Fruit fly (Drosophila melanogaster): ENCODE results near the gene sfl.

Gene sfl

DNA sequence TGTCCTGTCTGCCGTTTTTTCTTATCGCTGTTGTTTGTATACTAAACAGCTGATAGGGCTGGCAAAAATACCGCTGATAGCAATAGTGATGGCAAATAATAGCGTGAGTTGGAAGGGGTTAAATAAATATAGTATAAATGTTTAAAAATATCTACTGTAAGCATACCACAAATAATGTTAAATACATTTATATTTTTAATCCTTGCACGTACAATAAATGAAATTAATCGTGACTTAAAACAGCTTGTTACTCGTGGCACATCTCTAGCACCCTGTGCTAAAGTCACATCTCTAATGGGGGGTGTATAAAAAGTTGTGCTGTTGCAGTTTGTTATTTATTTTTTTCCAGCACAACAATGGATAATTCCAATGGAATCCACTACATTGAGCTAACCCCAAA is 7.1 kb upstream of the sfl start, which contains the start of the genes CG10147 and Bulli (continued):
- peak in 1 of 2 experiments; percentile 70 for TF ChIP-seq Hr78 (GFP tag; optimal IDR thresholded peaks at IDR 0.05)
- peak; percentile 94 for TF ChIP-seq ewg (GFP tag; optimal IDR thresholded peaks at IDR 0.05)
- TF ChIP-seq Hey (tag; optimal IDR thresholded peaks at IDR 0.05), result peak; percentile 80
- peak; percentile 95 for TF ChIP-seq seq (GFP tag; IDR thresholded peaks at IDR 0.05)
- peak; percentile 74 for TF ChIP-seq Sry-β (GFP tag; optimal IDR thresholded peaks at IDR 0.05)
- peak; percentile 91 for TF ChIP-seq BtbVII (GFP tag; optimal IDR thresholded peaks at IDR 0.05)
- peak; percentile 93 for TF ChIP-seq CG3726 (GFP tag; IDR thresholded peaks at IDR 0.05)
- peak; percentile 94 for TF ChIP-seq zfh2 (GFP tag; optimal IDR thresholded peaks at IDR 0.05)
- TF ChIP-seq chif (GFP tag; optimal IDR thresholded peaks at IDR 0.05), result peak; percentile 92 to 96
- peak; percentile 99 for TF ChIP-seq CG4424 (GFP tag; optimal IDR thresholded peaks at IDR 0.05)
- TF ChIP-seq ATbp (GFP tag; optimal IDR thresholded peaks at IDR 0.05), result peak; percentile 84
- TF ChIP-seq CG14667 (GFP tag; IDR thresholded peaks at IDR 0.05), result peak; percentile 98
- TF ChIP-seq luna (GFP tag; optimal IDR thresholded peaks at IDR 0.05), result peak; percentile 78
- TF ChIP-seq fu2 (GFP tag; optimal IDR thresholded peaks at IDR 0.05), result peak; percentile 91
- TF ChIP-seq lola (GFP tag; optimal IDR thresholded peaks at IDR 0.05), result peak in 1 of 3 experiments; percentile 99
- TF ChIP-seq lov (optimal IDR thresholded peaks at IDR 0.05), result no peak
- TF ChIP-seq lov (GFP tag; IDR thresholded peaks at IDR 0.05), result peak; percentile 97
- peak; percentile 91 for TF ChIP-seq CG6254 (GFP tag; optimal IDR thresholded peaks at IDR 0.05)
- TF ChIP-seq gem (tag; optimal IDR thresholded peaks at IDR 0.05), result peak; percentile 98
- peak; percentile 96 for TF ChIP-seq CG5245 (GFP tag; optimal IDR thresholded peaks at IDR 0.05)
- TF ChIP-seq Nf-YA (GFP tag; IDR thresholded peaks at IDR 0.05), result peak; percentile 90
- peak; percentile 69 for TF ChIP-seq kni (GFP tag; optimal IDR thresholded peaks at IDR 0.05)
- TF ChIP-seq zen (tag; optimal IDR thresholded peaks at IDR 0.05), result peak; percentile 99
- peak; percentile 39 for TF ChIP-seq CG14965 (GFP tag; optimal IDR thresholded peaks at IDR 0.05; ENCODE audit: borderline replicate concordance)
- TF ChIP-seq CG9727 (GFP tag; optimal IDR thresholded peaks at IDR 0.05), result peak; percentile 98
- TF ChIP-seq ranshi (GFP tag; IDR thresholded peaks at IDR 0.05), result peak; percentile 99
- peak; percentile 88 for TF ChIP-seq Bdp1 (GFP tag; optimal IDR thresholded peaks at IDR 0.05)
- peak; percentile 98 for TF ChIP-seq B-H2 (GFP tag; optimal IDR thresholded peaks at IDR 0.05)
- no peak for TF ChIP-seq fru (optimal IDR thresholded peaks at IDR 0.05)
- TF ChIP-seq sqz (GFP tag; optimal IDR thresholded peaks at IDR 0.05), result peak; percentile 92
- peak; percentile 97 for TF ChIP-seq CG7839 (tag; optimal IDR thresholded peaks at IDR 0.05)
- peak; percentile 96 for TF ChIP-seq trh (GFP tag; optimal IDR thresholded peaks at IDR 0.05)
- peak; percentile 91 for TF ChIP-seq CG16779 (GFP tag; IDR thresholded peaks at IDR 0.05)
- TF ChIP-seq Mes4 (GFP tag; optimal IDR thresholded peaks at IDR 0.05), result peak; percentile 82
- TF ChIP-seq sr (GFP tag; IDR thresholded peaks at IDR 0.05), result peak; percentile 84
- TF ChIP-seq CG1024 (GFP tag; IDR thresholded peaks at IDR 0.05), result peak; percentile 93
- TF ChIP-seq fd96Cb (tag; optimal IDR thresholded peaks at IDR 0.05), result peak; percentile 98
- TF ChIP-seq D19B (GFP tag; optimal IDR thresholded peaks at IDR 0.05), result peak; percentile 88
- peak; percentile 91 for TF ChIP-seq mirr (GFP tag; optimal IDR thresholded peaks at IDR 0.05)
- TF ChIP-seq ttk (GFP tag; IDR thresholded peaks at IDR 0.05), result peak; percentile 98
- TF ChIP-seq esg (GFP tag; conservative IDR thresholded peaks at IDR 0.05), result peak; percentile 98
- TF ChIP-seq CG3281 (GFP tag; optimal IDR thresholded peaks at IDR 0.05), result peak; percentile 95
- peak; percentile 98 for TF ChIP-seq CG17829 (tag; optimal IDR thresholded peaks at IDR 0.05)
- peak; percentile 96 for TF ChIP-seq B-H1 (GFP tag; IDR thresholded peaks at IDR 0.05)
- no peak for TF ChIP-seq br (optimal IDR thresholded peaks at IDR 0.05)
- TF ChIP-seq jing (GFP tag; optimal IDR thresholded peaks at IDR 0.05), result peak; percentile 95
- TF ChIP-seq pum (GFP tag; optimal IDR thresholded peaks at IDR 0.05), result peak; percentile 92
- peak; percentile 99 for TF ChIP-seq Abd-B (GFP tag; optimal IDR thresholded peaks at IDR 0.05)
- peak; percentile 81 for TF ChIP-seq Deaf1 (tag; optimal IDR thresholded peaks at IDR 0.05)
- peak; percentile 97 for TF ChIP-seq Scr (GFP tag; IDR thresholded peaks at IDR 0.05; ENCODE audit: partially characterized antibody)
- peak; percentile 51 for TF ChIP-seq pfk (GFP tag; optimal IDR thresholded peaks at IDR 0.05)
